Worm (Caenorhabditis elegans): Measurements from ENCODE around the gene ZC53.2.

DNA sequence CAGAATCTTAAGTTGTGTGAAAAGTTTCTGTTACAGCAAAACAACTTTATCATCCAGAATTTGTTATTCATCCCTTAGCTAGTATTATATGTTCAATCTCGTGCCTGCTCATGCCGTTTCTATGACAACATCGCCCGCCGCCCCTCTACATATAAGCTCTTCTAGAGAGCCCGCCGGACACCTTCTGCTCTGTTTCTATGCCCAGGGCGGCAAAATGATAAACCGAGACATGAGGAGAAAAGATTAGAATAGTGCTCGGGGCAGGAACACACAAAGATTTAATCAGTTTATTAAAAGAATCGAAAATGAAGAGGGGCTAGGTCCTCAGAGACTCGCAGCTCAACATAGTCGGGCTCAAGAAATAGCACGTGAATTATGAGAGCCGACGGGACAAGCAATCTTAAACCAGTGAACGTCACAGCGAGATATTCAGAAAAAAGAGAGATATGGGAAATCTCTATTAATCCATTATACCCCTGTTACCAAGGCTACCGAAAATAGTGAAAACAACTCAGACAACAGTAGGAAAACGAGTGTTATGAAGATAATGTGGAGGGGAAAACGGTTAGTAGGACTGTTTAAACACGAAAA lies 35.5 kb downstream of the ZC53.2 start:
- no peak for TF ChIP-seq C04F5.9 (tag; optimal IDR thresholded peaks at IDR 0.05)
- peak; percentile 30 for TF ChIP-seq unc-130 (tag; optimal IDR thresholded peaks at IDR 0.05)
- TF ChIP-seq unc-62 (GFP tag; optimal IDR thresholded peaks at IDR 0.05) = no peak
